Worm (Caenorhabditis elegans) whole organism, L4/young adult: ENCODE measurements around the gene nhr-270.

Experiments used
- W03F9.2 ChIP-seq: fragments of 150-350 bp; optimal IDR thresholded peaks from 2 replicates; lab custom pipeline; 2014; ENCODE audit warnings: missing biosample characterization, missing genetic modification characterization
- him-1 ChIP-seq: sonication (generic microtip); optimal IDR thresholded peaks from 2 replicates; lab custom pipeline; 2016; ENCODE audit warnings: missing genotype, missing genetic modification reagents, missing genetic modification characterization, missing compliant biosample characterization

- no peak for TF ChIP-seq him-1 (tag; lab: Kevin White, UChicago)
- no peak for TF ChIP-seq W03F9.2 (tag; lab: Kevin White, UChicago)
These were observed 30.2 kb downstream of the nhr-270 start for ce11 chrV:774341-774740.
